Worm (Caenorhabditis elegans): Measurements from ENCODE around the gene his-35.

The his-35 gene

DNA sequence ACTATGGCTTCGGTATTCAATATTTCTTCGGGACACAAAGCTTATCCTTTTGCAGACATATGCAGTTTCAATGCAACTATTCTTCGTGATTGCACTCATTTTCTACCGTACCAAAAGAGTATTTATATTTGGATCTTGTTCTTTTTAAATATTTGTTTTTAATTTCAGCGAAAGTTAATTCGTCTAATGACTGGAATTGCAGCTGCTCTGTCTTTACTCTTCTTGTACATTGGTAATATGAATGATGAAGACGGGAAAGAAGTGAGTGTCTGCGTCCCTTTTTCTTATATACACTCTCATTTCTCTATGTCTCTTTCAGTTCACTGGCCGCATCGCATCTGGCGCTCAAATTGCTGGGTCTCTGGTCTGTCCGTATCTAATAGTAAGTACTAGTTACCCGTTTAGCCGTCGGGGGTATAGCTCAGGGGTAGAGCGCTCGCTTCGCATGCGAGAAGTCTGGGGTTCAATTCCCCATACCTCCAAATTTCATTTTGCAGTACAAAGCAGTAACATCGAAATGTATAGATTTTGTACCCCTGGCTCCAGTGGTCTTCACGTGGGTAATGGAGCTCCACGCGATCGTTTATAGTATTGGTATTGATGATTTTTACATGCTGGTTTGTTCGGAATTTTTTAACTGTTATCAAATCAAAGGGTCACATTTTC, 41.8 kb downstream of the his-35 start (continued):
- TF ChIP-seq Y75B8A.6 (GFP tag; IDR thresholded peaks at IDR 0.05) = 0 out of 2 replicates have a peak, but pooled peaks have one; percentile 80
- TF ChIP-seq mep-1 (tag; optimal IDR thresholded peaks at IDR 0.05) = peak; percentile 56
- peak; percentile 61; the same call in 1 of the 2 replicates for TF ChIP-seq php-3 (GFP tag; IDR thresholded peaks at IDR 0.05)
- peak; percentile 56; the same call in 1 of the 2 replicates for TF ChIP-seq lin-29 (GFP tag; IDR thresholded peaks at IDR 0.05)
- no peak for TF ChIP-seq F10B5.3 (tag; optimal IDR thresholded peaks at IDR 0.05)
- TF ChIP-seq unc-62 (GFP tag; optimal IDR thresholded peaks at IDR 0.05 in 1 of 2) = peak in 1 of 2 experiments; percentile 93
- no peak for TF ChIP-seq unc-62 (tag; optimal IDR thresholded peaks at IDR 0.05)
- TF ChIP-seq duxl-1 (tag; optimal IDR thresholded peaks at IDR 0.05; ENCODE audit: poor library complexity) = peak; percentile 65
- peak; percentile 86 for TF ChIP-seq mdt-29 (GFP tag; IDR thresholded peaks at IDR 0.05)
- 0 out of 2 replicates have a peak, but pooled peaks have one; percentile 69 for TF ChIP-seq F44E2.7 (GFP tag; IDR thresholded peaks at IDR 0.05)
- peak; percentile 81 for TF ChIP-seq snpc-4 (tag; optimal IDR thresholded peaks at IDR 0.05)
- peak; percentile 89 for TF ChIP-seq daf-19 (GFP tag; conservative IDR thresholded peaks at IDR 0.05)
- no peak for TF ChIP-seq lin-15B (tag; optimal IDR thresholded peaks at IDR 0.05)
- peak; percentile 77; the same call in 1 of the 2 replicates for TF ChIP-seq F26F4.8 (GFP tag; conservative IDR thresholded peaks at IDR 0.05)
- TF ChIP-seq Y48G9A.11 (GFP tag; IDR thresholded peaks at IDR 0.05) = peak; percentile 76
- TF ChIP-seq daf-12 (tag; optimal IDR thresholded peaks at IDR 0.05) = no peak
- no peak for TF ChIP-seq ceh-82 (tag; optimal IDR thresholded peaks at IDR 0.05)
- no peak for TF ChIP-seq set-16 (GFP tag; IDR thresholded peaks at IDR 0.05)
- TF ChIP-seq ztf-11 (tag; optimal IDR thresholded peaks at IDR 0.05) = no peak
- peak in 1 of 2 experiments; percentile 65 for TF ChIP-seq lsy-2 (tag; optimal IDR thresholded peaks at IDR 0.05)
- no peak for TF ChIP-seq cey-2 (tag; optimal IDR thresholded peaks at IDR 0.05; ENCODE audit: borderline replicate concordance, insufficient read depth)
- no peak for TF ChIP-seq fkh-10 (GFP tag; optimal IDR thresholded peaks at IDR 0.05)
- peak; percentile 49; the same call in 1 of the 2 replicates for TF ChIP-seq saeg-2 (GFP tag; IDR thresholded peaks at IDR 0.05)
- TF ChIP-seq ceh-32 (tag; optimal IDR thresholded peaks at IDR 0.05; ENCODE audit: poor library complexity) = no peak
- peak; percentile 60 for TF ChIP-seq lir-3 (tag; optimal IDR thresholded peaks at IDR 0.05)
- no peak for TF ChIP-seq ZK546.5 (tag; optimal IDR thresholded peaks at IDR 0.05)
- 0 out of 2 replicates have a peak, but pooled peaks have one; percentile 12 for TF ChIP-seq mxl-2 (GFP tag; conservative IDR thresholded peaks at IDR 0.05)
- peak; percentile 41 for TF ChIP-seq spr-1 (tag; optimal IDR thresholded peaks at IDR 0.05)
- TF ChIP-seq mes-2 (tag; optimal IDR thresholded peaks at IDR 0.05; ENCODE audit: poor library complexity, severe bottlenecking) = peak; percentile 71
- TF ChIP-seq sdz-12 (GFP tag; optimal IDR thresholded peaks at IDR 0.05) = no peak
- no peak for TF ChIP-seq unc-39 (tag; optimal IDR thresholded peaks at IDR 0.05)
- peak; percentile 87 for TF ChIP-seq ctbp-1 (GFP tag; IDR thresholded peaks at IDR 0.05)
- peak; percentile 75 for TF ChIP-seq nhr-48 (tag; optimal IDR thresholded peaks at IDR 0.05)
- TF ChIP-seq egl-27 (tag; optimal IDR thresholded peaks at IDR 0.05) = no peak
- TF ChIP-seq dve-1 (tag; optimal IDR thresholded peaks at IDR 0.05; ENCODE audit: insufficient read depth) = no peak
- no peak; the same call in 1 of the 2 replicates for TF ChIP-seq lin-38 (GFP tag; IDR thresholded peaks at IDR 0.05)
- TF ChIP-seq lin-1 (GFP tag; IDR thresholded peaks at IDR 0.05) = peak; percentile 67; the same call in 1 of the 2 replicates
- no peak for TF ChIP-seq F49E8.2 (tag; optimal IDR thresholded peaks at IDR 0.05; ENCODE audit: borderline replicate concordance)
- TF ChIP-seq ztf-7 (tag; optimal IDR thresholded peaks at IDR 0.05) = no peak
- peak; percentile 81 for TF ChIP-seq nhr-42 (GFP tag; IDR thresholded peaks at IDR 0.05)

All from whole organism, L4 larva.